Worm (Caenorhabditis elegans) whole organism, young adult: ENCODE data around the gene dop-4.
A peak's percentile ranks its signal among the peaks of the same experiment; 100 is the strongest.

Source experiments
- B0035.1 ChIP-seq: sonication (generic microtip); optimal IDR thresholded peaks from 2 replicates; lab custom pipeline; 2016; ENCODE audit warnings: missing genetic modification characterization, mild to moderate bottlenecking, missing compliant biosample characterization, missing genotype, missing genetic modification reagents
- C17E4.6 ChIP-seq: fragments of 200-800 bp; sonication (Bioruptor generic); IDR thresholded peaks from 2 replicates; pipeline ENCODE4 v1.3.6; 2022; ENCODE audit warnings: missing genetic modification reagents, missing genetic modification characterization, missing compliant biosample characterization
- D2030.7 ChIP-seq: fragments of 200-800 bp; sonication (Bioruptor generic); IDR thresholded peaks from 2 replicates; pipeline ENCODE4 v1.3.6; 2022; ENCODE audit warnings: missing genetic modification reagents, missing genetic modification characterization, missing compliant biosample characterization
- F22D6.2 ChIP-seq: sonication (generic microtip); optimal IDR thresholded peaks from 2 replicates; lab custom pipeline; 2016; ENCODE audit warnings: mild to moderate bottlenecking, missing genetic modification characterization, missing compliant biosample characterization
- F23B12.7 ChIP-seq: sonication (generic microtip); optimal IDR thresholded peaks from 2 replicates; lab custom pipeline; 2017; ENCODE audit warnings: missing genetic modification characterization, mild to moderate bottlenecking, missing compliant biosample characterization, antibody characterized with exemption, moderate library complexity; ENCODE audit not compliant: insufficient read depth
- F49E8.2 ChIP-seq: sonication (generic microtip); optimal IDR thresholded peaks from 3 replicates; lab custom pipeline; 2017; ENCODE audit warnings: missing genetic modification characterization, mild to moderate bottlenecking, missing compliant biosample characterization, antibody characterized with exemption, moderate library complexity; ENCODE audit not compliant: insufficient read depth
- F57A8.1 ChIP-seq: fragments of 200-800 bp; sonication (Bioruptor generic); optimal IDR thresholded peaks from 2 replicates; lab custom pipeline; 2018; ENCODE audit warnings: mild to moderate bottlenecking, missing genetic modification characterization, moderate library complexity, missing compliant biosample characterization
- Y53G8AR.9 ChIP-seq: fragments of 200-800 bp; sonication (Bioruptor generic); conservative IDR thresholded peaks from 2 replicates; pipeline ENCODE4 v1.3.6; 2022; ENCODE audit warnings: missing genetic modification reagents, missing genetic modification characterization, missing compliant biosample characterization
- Y56A3A.18 ChIP-seq: fragments of 200-800 bp; sonication (Bioruptor generic); IDR thresholded peaks from 2 replicates; pipeline ENCODE4 v1.3.6; 2022; ENCODE audit warnings: missing genetic modification reagents, missing genetic modification characterization, missing compliant biosample characterization
- ZK185.1 ChIP-seq: sonication (generic microtip); optimal IDR thresholded peaks from 2 replicates; lab custom pipeline; 2016; ENCODE audit warnings: mild to moderate bottlenecking, missing genetic modification characterization, missing compliant biosample characterization; ENCODE audit not compliant: poor library complexity, severe bottlenecking
- aptf-2 ChIP-seq: fragments of 200-800 bp; sonication (Bioruptor generic); conservative IDR thresholded peaks from 2 replicates; pipeline ENCODE4 v1.3.6; 2022; ENCODE audit warnings: missing genetic modification reagents, missing genetic modification characterization, missing compliant biosample characterization
- aptf-3 ChIP-seq: fragments of 200-800 bp; sonication (Bioruptor generic); IDR thresholded peaks from 2 replicates; pipeline ENCODE4 v1.3.6; 2022; ENCODE audit warnings: missing genetic modification characterization, missing compliant biosample characterization
- athp-1 ChIP-seq: sonication (generic microtip); optimal IDR thresholded peaks from 2 replicates; lab custom pipeline; 2017; ENCODE audit warnings: mild to moderate bottlenecking, missing genetic modification characterization, missing compliant biosample characterization
- attf-5 ChIP-seq: fragments of 200-800 bp; sonication (Bioruptor generic); optimal IDR thresholded peaks from 2 replicates; lab custom pipeline; 2018; ENCODE audit warnings: mild to moderate bottlenecking, missing genetic modification characterization, missing compliant biosample characterization
- bed-2 ChIP-seq: fragments of 200-800 bp; sonication (Bioruptor generic); IDR thresholded peaks from 2 replicates; pipeline ENCODE4 v1.3.6; 2022; ENCODE audit warnings: missing genetic modification reagents, missing genetic modification characterization, missing compliant biosample characterization
- ceh-27 ChIP-seq: fragments of 200-800 bp; sonication (Bioruptor generic); optimal IDR thresholded peaks from 2 replicates; lab custom pipeline; 2018; ENCODE audit warnings: mild to moderate bottlenecking, missing genetic modification characterization, moderate library complexity, missing compliant biosample characterization
- ceh-79 ChIP-seq: sonication (generic microtip); optimal IDR thresholded peaks from 2 replicates; lab custom pipeline; 2017; ENCODE audit warnings: mild to moderate bottlenecking, missing genetic modification characterization, missing compliant biosample characterization
- dox-1 ChIP-seq: fragments of 200-800 bp; sonication (Bioruptor generic); IDR thresholded peaks from 2 replicates; pipeline ENCODE4 v1.3.6; 2022; ENCODE audit warnings: missing genetic modification reagents, missing genetic modification characterization, missing compliant biosample characterization
- dpl-1 ChIP-seq: fragments of 150-350 bp; optimal IDR thresholded peaks from 2 replicates; lab custom pipeline; 2014; ENCODE audit warnings: missing biosample characterization, missing genetic modification reagents, missing genetic modification characterization
- egrh-3 ChIP-seq: fragments of 200-800 bp; sonication (Bioruptor generic); IDR thresholded peaks from 2 replicates; pipeline ENCODE4 v1.3.6; 2022; ENCODE audit warnings: missing genetic modification reagents, missing genetic modification characterization, missing compliant biosample characterization
- ets-4 ChIP-seq: fragments of 200-800 bp; sonication (Bioruptor generic); optimal IDR thresholded peaks from 2 replicates; lab custom pipeline; 2018; ENCODE audit warnings: mild to moderate bottlenecking, missing genetic modification characterization, missing compliant biosample characterization
- fkh-3 ChIP-seq: sonication (generic microtip); optimal IDR thresholded peaks from 2 replicates; lab custom pipeline; 2016; ENCODE audit warnings: mild to moderate bottlenecking, missing genetic modification characterization, missing compliant biosample characterization
- him-1 ChIP-seq: sonication (generic microtip); optimal IDR thresholded peaks from 2 replicates; lab custom pipeline; 2016; ENCODE audit warnings: missing genotype, missing genetic modification reagents, missing genetic modification characterization, missing compliant biosample characterization
- hlh-12 ChIP-seq: sonication (generic microtip); optimal IDR thresholded peaks from 2 replicates; lab custom pipeline; 2016; ENCODE audit warnings: missing genetic modification characterization, missing compliant biosample characterization
- hsf-1 ChIP-seq: fragments of 200-800 bp; sonication (Bioruptor generic); IDR thresholded peaks from 2 replicates; pipeline ENCODE4 v1.3.6; 2022; ENCODE audit warnings: missing genetic modification reagents, missing genetic modification characterization, missing compliant biosample characterization
- lin-54 ChIP-seq: fragments of 200-800 bp; sonication (Bioruptor generic); optimal IDR thresholded peaks from 2 replicates; lab custom pipeline; 2018; ENCODE audit warnings: mild to moderate bottlenecking, missing genetic modification characterization, missing compliant biosample characterization
- lsl-1 ChIP-seq: fragments of 200-800 bp; sonication (Bioruptor generic); optimal IDR thresholded peaks from 2 replicates; lab custom pipeline; 2018; ENCODE audit warnings: mild to moderate bottlenecking, missing genetic modification characterization, moderate library complexity, missing compliant biosample characterization
- lsy-27 ChIP-seq: sonication (generic microtip); optimal IDR thresholded peaks from 2 replicates; lab custom pipeline; 2017; ENCODE audit warnings: missing genetic modification characterization, mild to moderate bottlenecking, missing compliant biosample characterization, antibody characterized with exemption, missing genotype, borderline replicate concordance; ENCODE audit not compliant: insufficient read depth
- madf-8 ChIP-seq: fragments of 200-800 bp; sonication (Bioruptor generic); conservative IDR thresholded peaks from 2 replicates; pipeline ENCODE4 v1.3.6; 2022; ENCODE audit warnings: missing genetic modification reagents, missing genetic modification characterization, missing compliant biosample characterization
- mcd-1 ChIP-seq: fragments of 200-800 bp; sonication (Bioruptor generic); IDR thresholded peaks from 2 replicates; pipeline ENCODE4 v1.3.6; 2022; ENCODE audit warnings: missing genetic modification reagents, missing genetic modification characterization, missing compliant biosample characterization
- nfyb-1 ChIP-seq: fragments of 200-800 bp; sonication (Bioruptor generic); IDR thresholded peaks from 2 replicates; pipeline ENCODE4 v1.3.6; 2022; ENCODE audit warnings: missing genetic modification reagents, missing genetic modification characterization, missing compliant biosample characterization
- nhr-179 ChIP-seq: sonication (generic microtip); optimal IDR thresholded peaks from 2 replicates; lab custom pipeline; 2016; ENCODE audit warnings: mild to moderate bottlenecking, missing genetic modification characterization, missing compliant biosample characterization
- nhr-90 ChIP-seq: sonication (generic microtip); optimal IDR thresholded peaks from 2 replicates; lab custom pipeline; 2016; ENCODE audit warnings: missing genotype, mild to moderate bottlenecking, missing genetic modification characterization, missing compliant biosample characterization
- pha-4 ChIP-seq: fragments of 150-350 bp; sonication (generic microtip); optimal IDR thresholded peaks from 2 replicates; lab custom pipeline; 2014; ENCODE audit warnings: missing biosample characterization, missing genetic modification reagents, missing genetic modification characterization
- rec-8 ChIP-seq, 2 experiments: sonication (generic microtip); optimal IDR thresholded peaks; 2 replicates each; lab custom pipeline; 2016; ENCODE audit warnings: mild to moderate bottlenecking in 2 of 2, missing genetic modification characterization in 2 of 2, missing genetic modification reagents in 2 of 2, missing genotype in 2 of 2, missing biosample characterization in 1 of 2, missing compliant biosample characterization in 1 of 2, moderate library complexity in 1 of 2
- sdz-38 ChIP-seq: sonication (generic microtip); optimal IDR thresholded peaks from 2 replicates; lab custom pipeline; 2016; ENCODE audit warnings: missing genotype, missing genetic modification characterization, missing compliant biosample characterization
- snpc-1.1 ChIP-seq: sonication (generic microtip); optimal IDR thresholded peaks from 2 replicates; lab custom pipeline; 2017; ENCODE audit warnings: missing genetic modification characterization, mild to moderate bottlenecking, missing compliant biosample characterization, antibody characterized with exemption, moderate library complexity, missing genotype, missing genetic modification reagents; ENCODE audit not compliant: insufficient read depth
- snpc-3.4 ChIP-seq: sonication (generic microtip); optimal IDR thresholded peaks from 2 replicates; lab custom pipeline; 2017; ENCODE audit warnings: missing genetic modification characterization, mild to moderate bottlenecking, missing compliant biosample characterization, antibody characterized with exemption, moderate library complexity, missing genotype, missing genetic modification reagents
- snpc-4 ChIP-seq, 5 experiments: fragments of 150-350 bp in 1 of 5; sonication (generic microtip) in 4 of 5; optimal IDR thresholded peaks; 2 replicates each; lab custom pipeline; 2014 to 2018; ENCODE audit warnings: missing genetic modification characterization in 5 of 5, missing biosample characterization in 3 of 5, antibody characterized with exemption in 2 of 5, mild to moderate bottlenecking in 2 of 5, missing compliant biosample characterization in 2 of 5, missing genotype in 2 of 5, moderate library complexity in 2 of 5, missing genetic modification reagents in 1 of 5
- sptf-2 ChIP-seq: fragments of 200-800 bp; sonication (Bioruptor generic); optimal IDR thresholded peaks from 2 replicates; lab custom pipeline; 2018; ENCODE audit warnings: mild to moderate bottlenecking, missing genetic modification characterization, missing compliant biosample characterization
- tlf-1 ChIP-seq: fragments of 200-800 bp; sonication (Bioruptor generic); optimal IDR thresholded peaks from 2 replicates; lab custom pipeline; 2018; ENCODE audit warnings: mild to moderate bottlenecking, missing genetic modification characterization, missing compliant biosample characterization
- unc-62 ChIP-seq: fragments of 150-350 bp; optimal IDR thresholded peaks from 2 replicates; lab custom pipeline; 2014; ENCODE audit warnings: missing biosample characterization, missing genetic modification reagents, missing genetic modification characterization
- zfh-2 ChIP-seq: fragments of 200-800 bp; sonication (Bioruptor generic); conservative IDR thresholded peaks from 2 replicates; pipeline ENCODE4 v1.3.6; 2022; ENCODE audit warnings: missing genetic modification reagents, missing genetic modification characterization, missing compliant biosample characterization
- zim-3 ChIP-seq: sonication (generic microtip); optimal IDR thresholded peaks from 2 replicates; lab custom pipeline; 2017; ENCODE audit warnings: mild to moderate bottlenecking, missing genetic modification characterization, moderate library complexity, missing compliant biosample characterization
- ztf-18 ChIP-seq: sonication (generic microtip); optimal IDR thresholded peaks from 2 replicates; lab custom pipeline; 2016; ENCODE audit warnings: missing genotype, mild to moderate bottlenecking, missing genetic modification characterization, missing compliant biosample characterization
- ztf-22 ChIP-seq: fragments of 200-800 bp; sonication (Bioruptor generic); optimal IDR thresholded peaks from 2 replicates; lab custom pipeline; 2018; ENCODE audit warnings: mild to moderate bottlenecking, missing genetic modification characterization, moderate library complexity, missing compliant biosample characterization
- ztf-26 ChIP-seq: sonication (generic microtip); optimal IDR thresholded peaks from 2 replicates; lab custom pipeline; 2017; ENCODE audit warnings: missing genetic modification characterization, missing compliant biosample characterization

dop-4 gene

DNA sequence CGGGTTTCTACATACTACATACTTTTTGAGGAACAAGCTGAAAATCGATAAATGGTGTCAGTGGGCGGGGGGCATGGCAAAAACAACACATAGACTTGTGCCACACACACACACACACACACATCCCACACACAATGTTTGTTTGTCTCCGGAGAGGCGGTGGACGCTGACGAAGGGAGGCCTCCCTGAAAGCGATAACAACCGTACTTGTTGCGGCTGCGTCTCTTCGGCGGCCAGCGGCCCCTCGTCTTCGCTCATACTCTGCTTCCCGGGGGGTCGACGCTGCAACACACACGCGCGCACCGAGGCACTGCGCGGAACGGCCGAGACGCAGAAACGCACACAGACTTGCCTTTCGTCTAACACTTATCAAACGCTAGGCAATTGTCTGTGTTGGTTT lies 24.7 kb downstream of the dop-4 start (continued):
- TF ChIP-seq rec-8 (tag; optimal IDR thresholded peaks at IDR 0.05; lab: Kevin White, UChicago) (no peak), snpc-3.4 (tag; lab: Kevin White, UChicago) (no peak), sdz-38 (no peak), unc-62 (no peak), egrh-3 (GFP tag; lab: Robert Waterston, UW) (peak; percentile 94), athp-1 (no peak), nhr-179 (tag; lab: Kevin White, UChicago) (no peak), dox-1 (GFP tag; lab: Robert Waterston, UW) (peak; percentile 85), fkh-3 (no peak), attf-5 (peak; percentile 72), aptf-3 (GFP tag; lab: Robert Waterston, UW) (no peak), hlh-12 (tag; lab: Kevin White, UChicago) (no peak), snpc-1.1 (tag; lab: Kevin White, UChicago) (no peak), bed-2 (GFP tag; lab: Robert Waterston, UW) (no peak), lsl-1 (GFP tag; lab: Kevin White, UChicago) (no peak), ztf-18 (tag; lab: Kevin White, UChicago) (peak; percentile 6), D2030.7 (GFP tag; lab: Robert Waterston, UW) (0 out of 2 replicates have a peak, but pooled peaks have one; percentile 10), snpc-4 (GFP tag; optimal IDR thresholded peaks at IDR 0.05; lab: Kevin White, UChicago) (no peak), snpc-4 (tag; optimal IDR thresholded peaks at IDR 0.05; lab: Kevin White, UChicago) (peak in 2 of 4 experiments; percentile 37 to 50), madf-8 (GFP tag; lab: Robert Waterston, UW) (no peak), zfh-2 (peak; percentile 99), ztf-26 (peak; percentile 13), ZK185.1 (tag; lab: Kevin White, UChicago) (no peak), F22D6.2 (no peak), lin-54 (peak; percentile 29), hsf-1 (no peak), dpl-1 (GFP tag; lab: Kevin White, UChicago) (no peak), ceh-79 (tag; lab: Kevin White, UChicago) (no peak), pha-4 (tag; lab: Kevin White, UChicago) (no peak), C17E4.6 (GFP tag; lab: Robert Waterston, UW) (no peak), ceh-27 (GFP tag; lab: Kevin White, UChicago) (peak; percentile 58), lsy-27 (no peak), sptf-2 (GFP tag; lab: Kevin White, UChicago) (no peak), tlf-1 (no peak), Y53G8AR.9 (GFP tag; lab: Robert Waterston, UW) (no peak), F49E8.2 (tag; lab: Kevin White, UChicago) (no peak), aptf-2 (peak; percentile 79; the same call in 1 of the 2 replicates), mcd-1 (GFP tag; lab: Robert Waterston, UW) (peak; percentile 60), him-1 (tag; lab: Kevin White, UChicago) (no peak), ets-4 (GFP tag; lab: Kevin White, UChicago) (peak; percentile 67), B0035.1 (no peak), zim-3 (tag; lab: Kevin White, UChicago) (no peak), Y56A3A.18 (GFP tag; lab: Robert Waterston, UW) (peak; percentile 22; the same call in 1 of the 2 replicates), nhr-90 (tag; lab: Kevin White, UChicago) (peak; percentile 45), F57A8.1 (GFP tag; lab: Kevin White, UChicago) (peak; percentile 48), ztf-22 (GFP tag; lab: Kevin White, UChicago) (peak; percentile 10), nfyb-1 (GFP tag; lab: Robert Waterston, UW) (peak; percentile 39; the same call in 1 of the 2 replicates), F23B12.7 (peak; percentile 21)
